Fruit fly (Drosophila melanogaster) whole organism, prepupa: ENCODE results near the gene CG14154.
A peak's percentile ranks its signal among the peaks of the same experiment; 100 is the strongest.

ENCODE experiments used
- Blimp-1 ChIP-seq: fragments of 200-800 bp; sonication (Bioruptor generic); optimal IDR thresholded peaks from 3 replicates; lab custom pipeline; 2017; ENCODE audit warnings: missing biosample characterization, missing genetic modification characterization, mild to moderate bottlenecking, moderate library complexity, missing genetic modification reagents
- CG11902 ChIP-seq: fragments of 200-800 bp; sonication (Bioruptor generic); optimal IDR thresholded peaks from 3 replicates; lab custom pipeline; 2016; ENCODE audit warnings: missing biosample characterization, missing genetic modification characterization
- CG16779 ChIP-seq: fragments of 200-800 bp; sonication (Bioruptor generic); optimal IDR thresholded peaks from 3 replicates; lab custom pipeline; 2017; ENCODE audit warnings: missing biosample characterization, mild to moderate bottlenecking, missing genetic modification characterization
- CG31627 ChIP-seq: fragments of 200-800 bp; sonication (Bioruptor generic); optimal IDR thresholded peaks from 3 replicates; lab custom pipeline; 2016; ENCODE audit warnings: missing biosample characterization, missing genetic modification characterization
- Eip93F ChIP-seq: fragments of 200-800 bp; sonication (Bioruptor generic); optimal IDR thresholded peaks from 2 replicates; lab custom pipeline; 2016; ENCODE audit warnings: missing biosample characterization, mild to moderate bottlenecking, missing genetic modification characterization
- Hr39 ChIP-seq: fragments of 200-800 bp; sonication (Bioruptor generic); optimal IDR thresholded peaks from 2 replicates; lab custom pipeline; 2016; ENCODE audit warnings: missing biosample characterization, missing genetic modification characterization
- Lpt ChIP-seq: fragments of 200-800 bp; sonication (Bioruptor generic); optimal IDR thresholded peaks from 3 replicates; lab custom pipeline; 2016; ENCODE audit warnings: missing biosample characterization, missing genetic modification characterization
- Sox102F ChIP-seq: fragments of 200-800 bp; sonication (Bioruptor generic); optimal IDR thresholded peaks from 2 replicates; lab custom pipeline; 2016; ENCODE audit warnings: missing biosample characterization, mild to moderate bottlenecking, missing genetic modification characterization
- cyc ChIP-seq: fragments of 200-800 bp; sonication (Bioruptor generic); optimal IDR thresholded peaks from 3 replicates; lab custom pipeline; 2016; ENCODE audit warnings: missing biosample characterization, missing genetic modification characterization
- dac ChIP-seq: fragments of 200-800 bp; sonication (Bioruptor generic); optimal IDR thresholded peaks from 2 replicates; lab custom pipeline; 2017; ENCODE audit warnings: missing biosample characterization, mild to moderate bottlenecking, missing genetic modification characterization
- svp ChIP-seq: fragments of 200-800 bp; sonication (Bioruptor generic); peaks from one replicate; lab custom pipeline; 2016; ENCODE audit warnings: missing biosample characterization, missing genetic modification characterization

- TF ChIP-seq CG16779 (no peak), CG31627 (peak; percentile 84), Hr39 (GFP tag; lab: Kevin White, UChicago) (peak; percentile 85), CG11902 (GFP tag; lab: Kevin White, UChicago) (peak; percentile 85), Blimp-1 (GFP tag; lab: Kevin White, UChicago) (peak; percentile 88), dac (GFP tag; lab: Kevin White, UChicago) (peak; percentile 80), svp (no peak), Sox102F (GFP tag; lab: Kevin White, UChicago) (no peak), Eip93F (GFP tag; lab: Kevin White, UChicago) (peak; percentile 66), cyc (peak; percentile 84), Lpt (peak; percentile 62)
These were observed 3.9 kb upstream of the CG14154 start, which contains the start of gene Cnep1r2 for dm6 chr3L:10637819-10638218.
